Worm (Caenorhabditis elegans) whole organism, early embryonic: Measurements from ENCODE around the gene elt-6.

ENCODE experiments used
- B0310.2 ChIP-seq: sonication (generic microtip); optimal IDR thresholded peaks from 2 replicates; lab custom pipeline; 2016; ENCODE audit warnings: mild to moderate bottlenecking, missing genetic modification characterization, missing compliant biosample characterization
- F13C5.2 ChIP-seq: sonication (generic microtip); optimal IDR thresholded peaks from 2 replicates; lab custom pipeline; 2017; ENCODE audit warnings: mild to moderate bottlenecking, missing genetic modification characterization, inconsistent platforms, missing compliant biosample characterization
- aly-1 ChIP-seq: sonication (generic microtip); optimal IDR thresholded peaks from 2 replicates; lab custom pipeline; 2016; ENCODE audit warnings: missing genetic modification characterization, missing compliant biosample characterization
- ama-1 ChIP-seq: fragments of 150-350 bp; optimal IDR thresholded peaks from 2 replicates; lab custom pipeline; 2014
- ceh-13 ChIP-seq: fragments of 200-800 bp; sonication (Bioruptor generic); optimal IDR thresholded peaks from 2 replicates; lab custom pipeline; 2018; ENCODE audit warnings: mild to moderate bottlenecking, missing genetic modification characterization, missing compliant biosample characterization
- ceh-36 ChIP-seq: sonication (generic microtip); optimal IDR thresholded peaks from 2 replicates; lab custom pipeline; 2016; ENCODE audit warnings: missing genetic modification characterization, inconsistent platforms, missing compliant biosample characterization
- ets-7 ChIP-seq: sonication (generic microtip); optimal IDR thresholded peaks from 2 replicates; lab custom pipeline; 2016; ENCODE audit warnings: missing genotype, missing genetic modification characterization, missing compliant biosample characterization
- flt-1 ChIP-seq: fragments of 200-800 bp; sonication (Bioruptor generic); IDR thresholded peaks from 2 replicates; pipeline ENCODE4 v1.3.6; 2022; ENCODE audit warnings: missing genetic modification characterization, missing compliant biosample characterization
- hmbx-1 ChIP-seq: sonication (generic microtip); optimal IDR thresholded peaks from 2 replicates; lab custom pipeline; 2016; ENCODE audit warnings: mild to moderate bottlenecking, missing genetic modification characterization, missing compliant biosample characterization
- hmg-4 ChIP-seq: fragments of 200-800 bp; sonication (Bioruptor generic); optimal IDR thresholded peaks from 2 replicates; lab custom pipeline; 2018; ENCODE audit warnings: mild to moderate bottlenecking, missing genetic modification characterization, missing compliant biosample characterization
- hnd-1 ChIP-seq: sonication (generic microtip); optimal IDR thresholded peaks from 2 replicates; lab custom pipeline; 2016; ENCODE audit warnings: missing genetic modification characterization, missing compliant biosample characterization
- pes-1 ChIP-seq: fragments of 200-800 bp; sonication (Bioruptor generic); IDR thresholded peaks from 2 replicates; pipeline ENCODE4 v1.3.6; 2022; ENCODE audit warnings: missing genetic modification reagents, missing genetic modification characterization, missing compliant biosample characterization
- scrt-1 ChIP-seq: fragments of 200-800 bp; sonication (Bioruptor generic); IDR thresholded peaks from 2 replicates; pipeline ENCODE4 v1.3.6; 2022; ENCODE audit warnings: missing genetic modification characterization, missing compliant biosample characterization
- sea-1 ChIP-seq: fragments of 200-800 bp; sonication (Bioruptor generic); conservative IDR thresholded peaks from 2 replicates; pipeline ENCODE4 v1.3.6; 2022; ENCODE audit warnings: missing genetic modification characterization, missing compliant biosample characterization
- tbx-11 ChIP-seq: fragments of 200-800 bp; sonication (Bioruptor generic); IDR thresholded peaks from 2 replicates; pipeline ENCODE4 v1.3.6; 2022; ENCODE audit warnings: missing genetic modification characterization, missing compliant biosample characterization
- tbx-37 ChIP-seq: fragments of 200-800 bp; sonication (Bioruptor generic); conservative IDR thresholded peaks from 2 replicates; pipeline ENCODE4 v1.3.6; 2022; ENCODE audit warnings: missing genetic modification reagents, missing genetic modification characterization, missing compliant biosample characterization
- tra-4 ChIP-seq: sonication (generic microtip); optimal IDR thresholded peaks from 2 replicates; lab custom pipeline; 2017; ENCODE audit warnings: missing genetic modification characterization, missing compliant biosample characterization

elt-6 gene

DNA sequence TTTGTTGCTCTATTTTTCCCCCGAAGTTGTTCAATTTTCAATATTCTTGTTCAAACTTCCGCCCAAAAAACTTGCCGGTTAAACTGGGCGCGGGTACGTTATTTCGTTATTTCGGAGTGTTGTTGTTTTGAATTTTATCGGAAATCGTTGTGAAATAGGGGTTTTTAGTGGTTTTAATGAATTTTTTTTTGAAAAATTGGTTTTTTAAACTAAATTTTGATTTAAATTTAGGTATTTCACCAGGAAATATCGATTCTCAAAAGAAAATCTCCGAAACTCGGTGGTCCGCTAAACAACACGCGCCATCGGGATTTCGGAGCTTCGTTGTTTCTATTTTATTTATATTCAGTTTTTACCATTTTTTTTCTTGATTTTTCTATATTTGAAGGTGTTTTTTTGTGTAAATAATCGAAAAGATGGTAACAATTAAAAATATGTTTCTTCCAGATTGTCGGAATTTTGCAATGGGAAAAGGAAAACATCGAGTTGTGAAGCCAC is 35.4 kb downstream of the elt-6 start, which contains the start of gene F52C12.2:
Gene F52C12.2 (plus strand): TSS at position 448 of the 498 bp plus-strand sequence.
- no peak for TF ChIP-seq B0310.2 (tag; lab: Kevin White, UChicago)
- no peak for TF ChIP-seq tbx-11
- TF ChIP-seq F13C5.2 (tag; lab: Kevin White, UChicago), result peak; percentile 49

ce11 chrIV:1956411-1956810 is 38.6 kb downstream of the elt-6 start, which contains the start of gene F52C12.6:
Gene F52C12.6 (plus strand): TSS chrIV:1956711.
- no peak for TF ChIP-seq pes-1 (GFP tag; lab: Robert Waterston, UW)

- TF ChIP-seq ama-1 (lab: Kevin White, UChicago) (no peak), ets-7 (tag; lab: Kevin White, UChicago) (no peak), F13C5.2 (tag; lab: Kevin White, UChicago) (no peak), pes-1 (GFP tag; lab: Robert Waterston, UW) (no peak), B0310.2 (tag; lab: Kevin White, UChicago) (no peak), sea-1 (GFP tag; lab: Robert Waterston, UW) (no peak), flt-1 (no peak), hmg-4 (GFP tag; lab: Kevin White, UChicago) (no peak), hnd-1 (tag; lab: Kevin White, UChicago) (no peak), tra-4 (tag; lab: Kevin White, UChicago) (no peak), tbx-37 (GFP tag; lab: Robert Waterston, UW) (no peak), ceh-36 (no peak), hmbx-1 (tag; lab: Kevin White, UChicago) (no peak), tbx-11 (no peak), aly-1 (tag; lab: Kevin White, UChicago) (no peak), ceh-13 (GFP tag; lab: Kevin White, UChicago) (no peak)
Measured at ce11 chrIV:1959554-1959953, 41.8 kb downstream of the elt-6 start, which contains the start of gene tdpo-1. Gene tdpo-1 (plus strand): TSS chrIV:1959854.

DNA sequence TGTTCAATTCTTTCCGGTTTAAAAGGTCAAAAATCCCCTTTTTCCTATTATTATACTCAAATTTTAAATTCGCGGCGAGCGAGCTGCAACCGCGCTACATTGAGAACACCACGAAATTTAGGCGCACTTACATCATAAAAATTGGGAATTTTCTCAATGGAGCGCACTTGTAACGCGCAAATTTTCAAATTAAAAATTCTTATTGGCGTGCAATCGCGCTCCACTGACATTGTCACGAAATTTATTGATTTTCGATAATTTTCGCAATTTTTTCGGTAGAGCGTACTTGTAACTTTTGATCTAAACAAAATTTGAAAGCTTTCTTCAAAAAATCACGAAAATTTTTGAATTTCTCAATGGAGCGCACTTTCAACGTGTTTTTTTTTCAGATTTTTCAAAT is 45.5 kb downstream of the elt-6 start, which contains the start of gene ulp-3:
Gene ulp-3 (plus strand): TSS at position 388 of the 400 bp plus-strand sequence.
- TF ChIP-seq sea-1 (GFP tag; lab: Robert Waterston, UW) (no peak), ets-7 (tag; lab: Kevin White, UChicago) (no peak), F13C5.2 (tag; lab: Kevin White, UChicago) (no peak), pes-1 (GFP tag; lab: Robert Waterston, UW) (no peak), ama-1 (lab: Kevin White, UChicago) (no peak), B0310.2 (tag; lab: Kevin White, UChicago) (no peak), ceh-13 (GFP tag; lab: Kevin White, UChicago) (no peak), hmg-4 (GFP tag; lab: Kevin White, UChicago) (no peak), ceh-36 (no peak), tra-4 (tag; lab: Kevin White, UChicago) (no peak), hmbx-1 (tag; lab: Kevin White, UChicago) (no peak), flt-1 (no peak), tbx-37 (GFP tag; lab: Robert Waterston, UW) (no peak), aly-1 (tag; lab: Kevin White, UChicago) (no peak), tbx-11 (no peak), scrt-1 (GFP tag; lab: Robert Waterston, UW) (no peak), hnd-1 (tag; lab: Kevin White, UChicago) (no peak)

ce11 chrIV:1964057-1964456 is 46.3 kb downstream of the elt-6 start:
- TF ChIP-seq hmg-4 (GFP tag; lab: Kevin White, UChicago) (no peak), flt-1 (no peak), F13C5.2 (tag; lab: Kevin White, UChicago) (no peak), ceh-13 (GFP tag; lab: Kevin White, UChicago) (no peak), scrt-1 (GFP tag; lab: Robert Waterston, UW) (no peak), pes-1 (GFP tag; lab: Robert Waterston, UW) (no peak), B0310.2 (tag; lab: Kevin White, UChicago) (no peak), tbx-37 (GFP tag; lab: Robert Waterston, UW) (no peak), aly-1 (tag; lab: Kevin White, UChicago) (no peak), ama-1 (lab: Kevin White, UChicago) (no peak), hmbx-1 (tag; lab: Kevin White, UChicago) (no peak), hnd-1 (tag; lab: Kevin White, UChicago) (no peak), tbx-11 (no peak), sea-1 (GFP tag; lab: Robert Waterston, UW) (no peak)

ce11 chrIV:1965135-1965534 is 47.4 kb downstream of the elt-6 start, which contains the start of gene Y48A5A.1:
Gene Y48A5A.1 (plus strand): TSS chrIV:1965481.
- TF ChIP-seq hnd-1 (tag; lab: Kevin White, UChicago), result no peak
- TF ChIP-seq pes-1 (GFP tag; lab: Robert Waterston, UW), result no peak
- no peak for TF ChIP-seq tbx-11
- TF ChIP-seq ets-7 (tag; lab: Kevin White, UChicago), result no peak
- no peak for TF ChIP-seq F13C5.2 (tag; lab: Kevin White, UChicago)
- TF ChIP-seq ceh-13 (GFP tag; lab: Kevin White, UChicago), result no peak
- TF ChIP-seq hmg-4 (GFP tag; lab: Kevin White, UChicago), result no peak
- no peak for TF ChIP-seq ama-1 (lab: Kevin White, UChicago)
- no peak for TF ChIP-seq ceh-36
- TF ChIP-seq aly-1 (tag; lab: Kevin White, UChicago), result no peak
- TF ChIP-seq tra-4 (tag; lab: Kevin White, UChicago), result no peak

- TF ChIP-seq aly-1 (tag; lab: Kevin White, UChicago) (no peak), ceh-13 (GFP tag; lab: Kevin White, UChicago) (no peak), ets-7 (tag; lab: Kevin White, UChicago) (no peak), tra-4 (tag; lab: Kevin White, UChicago) (no peak), pes-1 (GFP tag; lab: Robert Waterston, UW) (no peak), ceh-36 (no peak), hmg-4 (GFP tag; lab: Kevin White, UChicago) (no peak), flt-1 (no peak), F13C5.2 (tag; lab: Kevin White, UChicago) (no peak)
Measured at ce11 chrIV:1969353-1969752, 51.6 kb downstream of the elt-6 start, which contains the start of gene Y48A5A.3. Gene Y48A5A.3 (plus strand): TSS chrIV:1969737.
